Worm (Caenorhabditis elegans) whole organism, L4 larva: Measurements from ENCODE around the gene R02D5.24.

Experiments used
- nhr-42 ChIP-seq: fragments of 200-800 bp; sonication (Bioruptor generic); IDR thresholded peaks from 2 replicates; pipeline ENCODE4 v1.3.6; 2022; ENCODE audit warnings: missing genetic modification characterization, missing compliant biosample characterization
- tra-1 ChIP-seq: fragments of 200-800 bp; sonication (Bioruptor generic); IDR thresholded peaks from 2 replicates; pipeline ENCODE4 v1.3.6; 2022; ENCODE audit warnings: missing genetic modification reagents, missing genetic modification characterization, missing compliant biosample characterization

ce11 chrV:14468196-14468874 is 32.8 kb upstream of the R02D5.24 start, which contains the start of gene srz-97:
- TF ChIP-seq tra-1 (GFP tag; lab: Robert Waterston, UW) (peak; percentile 40), nhr-42 (peak; percentile 63; the same call in 1 of the 2 replicates)
